Worm (Caenorhabditis elegans) whole organism, young adult: Measurements from ENCODE around the gene Y57G11C.20.

Experiments used
- F10E7.11 ChIP-seq: sonication (generic microtip); optimal IDR thresholded peaks from 2 replicates; lab custom pipeline; 2017; ENCODE audit warnings: mild to moderate bottlenecking, missing genetic modification characterization, moderate library complexity, missing compliant biosample characterization
- ceh-79 ChIP-seq: sonication (generic microtip); optimal IDR thresholded peaks from 2 replicates; lab custom pipeline; 2017; ENCODE audit warnings: mild to moderate bottlenecking, missing genetic modification characterization, missing compliant biosample characterization
- egrh-3 ChIP-seq: fragments of 200-800 bp; sonication (Bioruptor generic); IDR thresholded peaks from 2 replicates; pipeline ENCODE4 v1.3.6; 2022; ENCODE audit warnings: missing genetic modification reagents, missing genetic modification characterization, missing compliant biosample characterization
- madf-3 ChIP-seq: fragments of 200-800 bp; sonication (Bioruptor generic); IDR thresholded peaks from 2 replicates; pipeline ENCODE4 v1.3.6; 2022; ENCODE audit warnings: missing genetic modification reagents, missing genetic modification characterization, missing compliant biosample characterization
- mxl-1 ChIP-seq: sonication (generic microtip); optimal IDR thresholded peaks from 2 replicates; lab custom pipeline; 2016; ENCODE audit warnings: missing genetic modification characterization, missing compliant biosample characterization
- ztf-18 ChIP-seq: sonication (generic microtip); optimal IDR thresholded peaks from 2 replicates; lab custom pipeline; 2016; ENCODE audit warnings: missing genotype, mild to moderate bottlenecking, missing genetic modification characterization, missing compliant biosample characterization

ce11 chrIV:14797354-14797753 is 45.8 kb upstream of the Y57G11C.20 start, which contains the start of the genes Y57G11C.1147 and nuo-3:
- TF ChIP-seq ztf-18 (tag; lab: Kevin White, UChicago): peak; percentile 8
- 0 out of 2 replicates have a peak, but pooled peaks have one; percentile 39 for TF ChIP-seq egrh-3 (GFP tag; lab: Robert Waterston, UW)
- TF ChIP-seq ceh-79 (tag; lab: Kevin White, UChicago): no peak
- TF ChIP-seq mxl-1: no peak
- TF ChIP-seq madf-3 (GFP tag; lab: Robert Waterston, UW): no peak
- TF ChIP-seq F10E7.11 (tag; lab: Kevin White, UChicago): no peak
